Worm (Caenorhabditis elegans) whole organism, L1 larva: ENCODE data around the gene Y38H6C.24.

Experiments
- mdl-1 ChIP-seq, 2 experiments: fragments of 150-350 bp; optimal IDR thresholded peaks; 2 replicates each; lab custom pipeline; 2014 to 2017; ENCODE audit warnings: missing biosample characterization in 2 of 2, missing genetic modification characterization in 2 of 2, inconsistent platforms in 1 of 2
- mep-1 ChIP-seq: fragments of 150-350 bp; optimal IDR thresholded peaks from 2 replicates; lab custom pipeline; 2014; ENCODE audit warnings: missing biosample characterization, missing genetic modification characterization

ce11 chrV:20504997-20505396 lies 21.2 kb upstream of the Y38H6C.24 start, which contains the start of gene Y38H6C.4:
- TF ChIP-seq mdl-1 (tag; optimal IDR thresholded peaks at IDR 0.05; lab: Kevin White, UChicago): no peak
- no peak for TF ChIP-seq mep-1
